Worm (Caenorhabditis elegans): ENCODE measurements around the gene col-166.

DNA sequence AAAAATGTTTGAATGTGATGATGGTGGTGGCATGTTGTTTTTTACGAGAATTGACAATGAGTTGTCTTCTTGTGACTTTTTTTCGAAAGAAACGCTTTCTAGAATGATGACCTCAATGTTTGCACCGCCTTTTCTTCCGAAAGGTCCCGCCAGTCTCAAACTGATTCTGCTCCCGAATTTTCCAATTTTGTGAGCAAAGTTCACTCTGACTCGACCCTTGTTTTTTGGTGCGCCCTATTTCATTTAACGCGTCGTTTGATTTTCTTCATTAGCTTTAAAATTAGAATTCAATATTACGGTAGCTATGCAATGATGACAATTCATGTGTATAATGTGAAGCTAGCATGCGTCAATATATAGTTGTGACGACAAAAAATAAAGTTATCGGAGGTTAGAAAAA is 49.1 kb upstream of the col-166 start, which contains the start of gene lite-1:
- TF ChIP-seq elt-3 (tag; optimal IDR thresholded peaks at IDR 0.05): no peak
- no peak for TF ChIP-seq ama-1 (optimal IDR thresholded peaks at IDR 0.05)
- no peak for TF ChIP-seq skn-1 (tag; optimal IDR thresholded peaks at IDR 0.05)
- TF ChIP-seq fos-1 (tag; optimal IDR thresholded peaks at IDR 0.05): no peak
- no peak for TF ChIP-seq unc-55 (GFP tag; optimal IDR thresholded peaks at IDR 0.05)
- TF ChIP-seq R02D3.7 (tag; optimal IDR thresholded peaks at IDR 0.05): no peak

Data from whole organism, L2 larva.